Fruit fly (Drosophila melanogaster): Measurements from ENCODE around the gene CG17776.
A peak's percentile ranks its signal among the peaks of the same experiment; 100 is the strongest.

CG17776 gene

DNA sequence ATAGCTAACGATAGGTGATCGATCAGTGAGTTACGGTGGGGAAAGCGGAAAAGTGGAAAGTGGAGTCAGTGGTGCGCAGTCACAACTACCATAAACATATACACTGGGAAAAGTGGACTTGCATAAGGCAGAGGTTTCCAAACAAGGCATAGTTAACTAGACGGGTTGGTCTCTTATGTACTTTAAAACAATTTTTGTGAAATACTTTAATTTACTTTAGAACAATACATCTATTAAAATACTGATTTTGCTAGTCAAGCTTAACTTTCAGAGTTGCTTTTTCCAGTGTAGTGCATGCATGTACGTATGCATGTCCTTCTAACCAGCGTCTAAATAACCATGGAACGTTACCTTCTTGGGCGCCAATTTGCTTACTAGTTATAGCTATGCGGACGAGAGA is 35.4 kb downstream of the CG17776 start (continued):
- TF ChIP-seq Med (GFP tag) (peak; percentile 58), nmo (GFP tag; optimal IDR thresholded peaks at IDR 0.05) (peak; percentile 17), CG10462 (GFP tag; optimal IDR thresholded peaks at IDR 0.05) (no peak), klu (GFP tag; IDR thresholded peaks at IDR 0.05) (no peak), CG33213 (GFP tag; optimal IDR thresholded peaks at IDR 0.05) (no peak), CG17361 (GFP tag; IDR thresholded peaks at IDR 0.05) (no peak), CG6791 (GFP tag; IDR thresholded peaks at IDR 0.05; ENCODE audit: partially characterized antibody) (no peak), yki (optimal IDR thresholded peaks at IDR 0.05) (no peak), Dll (GFP tag; IDR thresholded peaks at IDR 0.05; ENCODE audit: partially characterized antibody) (no peak), CG9797 (GFP tag; optimal IDR thresholded peaks at IDR 0.05) (no peak), lola (GFP tag; optimal IDR thresholded peaks at IDR 0.05) (no peak), br (optimal IDR thresholded peaks at IDR 0.05) (no peak), YL-1 (GFP tag; optimal IDR thresholded peaks at IDR 0.05) (no peak), jing (GFP tag; optimal IDR thresholded peaks at IDR 0.05) (no peak), Blimp-1 (GFP tag; optimal IDR thresholded peaks at IDR 0.05) (peak; percentile 42), en (GFP tag; optimal IDR thresholded peaks at IDR 0.05) (no peak), luna (GFP tag; optimal IDR thresholded peaks at IDR 0.05) (no peak), CG3726 (GFP tag; IDR thresholded peaks at IDR 0.05) (no peak), Sry-β (GFP tag; optimal IDR thresholded peaks at IDR 0.05) (no peak), ap (GFP tag; IDR thresholded peaks at IDR 0.05) (no peak), CG30431 (GFP tag; optimal IDR thresholded peaks at IDR 0.05) (no peak), Dp (GFP tag; optimal IDR thresholded peaks at IDR 0.05) (no peak), CG11504 (tag; optimal IDR thresholded peaks at IDR 0.05) (peak; percentile 21), CG6765 (GFP tag; optimal IDR thresholded peaks at IDR 0.05) (no peak), sr (GFP tag; IDR thresholded peaks at IDR 0.05) (no peak), D (optimal IDR thresholded peaks at IDR 0.05) (no peak), D (GFP tag; optimal IDR thresholded peaks at IDR 0.05) (no peak), Camta (GFP tag; optimal IDR thresholded peaks at IDR 0.05) (no peak), CG18262 (tag; optimal IDR thresholded peaks at IDR 0.05) (peak; percentile 10), Atf-2 (GFP tag; optimal IDR thresholded peaks at IDR 0.05) (no peak), amos (GFP tag; IDR thresholded peaks at IDR 0.05; ENCODE audit: partially characterized antibody) (no peak), Gsc (GFP tag; IDR thresholded peaks at IDR 0.05) (no peak), CG5180 (GFP tag; optimal IDR thresholded peaks at IDR 0.05) (no peak), CG12744 (GFP tag; optimal IDR thresholded peaks at IDR 0.05) (no peak), ash1 (GFP tag; optimal IDR thresholded peaks at IDR 0.05) (no peak), sens (GFP tag) (peak; percentile 79), CG7745 (tag; optimal IDR thresholded peaks at IDR 0.05) (no peak), Awh (GFP tag; IDR thresholded peaks at IDR 0.05) (no peak), peb (GFP tag; IDR thresholded peaks at IDR 0.05) (no peak), CG11398 (GFP tag; optimal IDR thresholded peaks at IDR 0.05) (no peak), CG30403 (GFP tag; optimal IDR thresholded peaks at IDR 0.05) (no peak), B-H1 (GFP tag; IDR thresholded peaks at IDR 0.05) (no peak), CG10979 (tag; optimal IDR thresholded peaks at IDR 0.05) (peak; percentile 41), CG8478 (optimal IDR thresholded peaks at IDR 0.05) (no peak), chm (GFP tag; IDR thresholded peaks at IDR 0.05) (no peak), bbx (GFP tag; IDR thresholded peaks at IDR 0.05; ENCODE audit: partially characterized antibody) (no peak), unpg (GFP tag; optimal IDR thresholded peaks at IDR 0.05) (peak; percentile 9), slou (GFP tag; optimal IDR thresholded peaks at IDR 0.05) (no peak), CG6683 (GFP tag; optimal IDR thresholded peaks at IDR 0.05) (no peak), CG13424 (tag; optimal IDR thresholded peaks at IDR 0.05) (no peak), Bgb (GFP tag; IDR thresholded peaks at IDR 0.05; ENCODE audit: partially characterized antibody) (no peak), Ets65A (GFP tag) (no peak), ewg (GFP tag; optimal IDR thresholded peaks at IDR 0.05) (peak; percentile 8)
